Fruit fly (Drosophila melanogaster) whole organism, adult: Measurements from ENCODE around the gene CG42553.

Experiments
- CG33017 ChIP-seq: fragments of 200-800 bp; sonication (Bioruptor generic); optimal IDR thresholded peaks from 2 replicates; lab custom pipeline; 2018; ENCODE audit warnings: missing biosample characterization, mild to moderate bottlenecking, missing genetic modification characterization, moderate library complexity
- CG7045 ChIP-seq: fragments of 200-800 bp; sonication (Bioruptor generic); optimal IDR thresholded peaks from 2 replicates; lab custom pipeline; 2017; ENCODE audit warnings: missing biosample characterization, mild to moderate bottlenecking, missing genetic modification characterization
- cnc ChIP-seq, 2 experiments: fragments of >200 bp; optimal IDR thresholded peaks; 2 replicates each; lab custom pipeline; 2017

DNA sequence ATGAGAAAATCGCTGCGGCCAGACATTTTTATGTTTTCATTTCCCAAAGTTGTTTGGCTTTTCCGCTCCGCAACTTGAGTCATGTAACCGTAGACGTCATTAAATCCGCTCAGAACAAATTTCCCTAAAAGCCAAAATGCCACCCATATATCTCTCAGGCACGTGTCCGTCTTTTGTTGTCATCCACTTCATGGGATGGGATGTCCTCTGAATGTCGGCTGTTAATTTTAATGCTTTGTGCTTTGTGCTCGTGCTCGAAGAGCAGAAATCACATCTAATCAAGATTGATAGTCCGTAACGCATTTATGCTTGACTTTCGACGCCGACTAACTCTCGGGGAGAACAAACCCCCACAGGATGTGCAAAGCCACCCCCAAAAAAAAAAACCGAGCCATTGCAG, 38.9 kb upstream of the CG42553 start:
- TF ChIP-seq CG33017 (tag; lab: Kevin White, UChicago) = no peak
- TF ChIP-seq cnc (optimal IDR thresholded peaks at IDR 0.05; lab: Kevin White, UChicago) = no peak
- no peak for TF ChIP-seq CG7045 (GFP tag; lab: Kevin White, UChicago)
